Fruit fly (Drosophila melanogaster) whole organism, pupa: ENCODE measurements around the gene CG11655.
A peak's percentile ranks its signal among the peaks of the same experiment; 100 is the strongest.

Experiments used
- CG10348 ChIP-seq: fragments of 200-800 bp; sonication (Bioruptor generic); IDR thresholded peaks from 2 replicates; pipeline ENCODE4 v1.3.6; 2022; ENCODE audit warnings: missing biosample characterization, missing genetic modification characterization
- CG12605 ChIP-seq: fragments of 200-800 bp; sonication (Bioruptor generic); IDR thresholded peaks from 2 replicates; pipeline ENCODE4 v1.3.6; 2022; ENCODE audit warnings: missing biosample characterization, missing genetic modification characterization
- CG13204 ChIP-seq: fragments of 200-800 bp; sonication (Bioruptor generic); optimal IDR thresholded peaks from 2 replicates; lab custom pipeline; 2018; ENCODE audit warnings: missing biosample characterization, mild to moderate bottlenecking, missing genetic modification characterization, moderate library complexity
- CG14655 ChIP-seq: fragments of 200-800 bp; sonication (Bioruptor generic); optimal IDR thresholded peaks from 3 replicates; lab custom pipeline; 2017; ENCODE audit warnings: mild to moderate bottlenecking, missing biosample characterization, missing genetic modification reagents, missing genetic modification characterization
- CG15710 ChIP-seq: fragments of 200-800 bp; sonication (Bioruptor generic); optimal IDR thresholded peaks from 2 replicates; lab custom pipeline; 2018; ENCODE audit warnings: missing biosample characterization, mild to moderate bottlenecking, missing genetic modification characterization, moderate library complexity
- CG17806 ChIP-seq: fragments of 200-800 bp; sonication (Bioruptor generic); optimal IDR thresholded peaks from 2 replicates; lab custom pipeline; 2018; ENCODE audit warnings: missing biosample characterization, mild to moderate bottlenecking, missing genetic modification characterization, moderate library complexity
- CG32121 ChIP-seq: fragments of 200-800 bp; sonication (Bioruptor generic); IDR thresholded peaks from 2 replicates; pipeline ENCODE4 v1.3.6; 2022; ENCODE audit warnings: missing biosample characterization, missing genetic modification characterization
- CG34367 ChIP-seq: fragments of 200-800 bp; sonication (Bioruptor generic); optimal IDR thresholded peaks from 2 replicates; lab custom pipeline; 2018; ENCODE audit warnings: missing biosample characterization, mild to moderate bottlenecking, missing genetic modification characterization
- CG4496 ChIP-seq: fragments of 200-800 bp; sonication (Bioruptor generic); IDR thresholded peaks from 3 replicates; pipeline ENCODE4 v1.3.6; 2022; ENCODE audit warnings: missing biosample characterization, missing genetic modification characterization
- CG8159 ChIP-seq: fragments of 200-800 bp; sonication (Bioruptor generic); optimal IDR thresholded peaks from 3 replicates; lab custom pipeline; 2018; ENCODE audit warnings: missing biosample characterization, mild to moderate bottlenecking, missing genetic modification characterization, moderate library complexity
- CG8301 ChIP-seq: fragments of 200-800 bp; sonication (Bioruptor generic); optimal IDR thresholded peaks from 2 replicates; lab custom pipeline; 2018; ENCODE audit warnings: missing biosample characterization, mild to moderate bottlenecking, missing genetic modification characterization
- CG9948 ChIP-seq: fragments of 200-800 bp; sonication (Bioruptor generic); optimal IDR thresholded peaks from 2 replicates; lab custom pipeline; 2018; ENCODE audit warnings: missing biosample characterization, mild to moderate bottlenecking, missing genetic modification characterization, moderate library complexity
- D1 ChIP-seq: fragments of 200-800 bp; sonication (Bioruptor generic); optimal IDR thresholded peaks from 2 replicates; lab custom pipeline; 2018; ENCODE audit warnings: missing biosample characterization, mild to moderate bottlenecking, missing genetic modification characterization, moderate library complexity
- EcR ChIP-seq: fragments of 200-800 bp; sonication (Bioruptor generic); optimal IDR thresholded peaks from 3 replicates; lab custom pipeline; 2019; ENCODE audit warnings: missing biosample characterization, missing genetic modification characterization, mild to moderate bottlenecking, moderate library complexity, missing genetic modification reagents
- Ets98B ChIP-seq: fragments of 200-800 bp; sonication (Bioruptor generic); IDR thresholded peaks from 2 replicates; pipeline ENCODE4 v1.3.6; 2022; ENCODE audit warnings: missing biosample characterization, missing genetic modification characterization
- Pif1A ChIP-seq: fragments of 200-800 bp; sonication (Bioruptor generic); optimal IDR thresholded peaks from 3 replicates; lab custom pipeline; 2016; ENCODE audit warnings: missing biosample characterization, missing genetic modification characterization
- Pif1B ChIP-seq: fragments of 200-800 bp; sonication (Bioruptor generic); optimal IDR thresholded peaks from 3 replicates; lab custom pipeline; 2016; ENCODE audit warnings: missing biosample characterization, missing genetic modification characterization
- Snoo ChIP-seq: fragments of 200-800 bp; sonication (Bioruptor generic); optimal IDR thresholded peaks from 3 replicates; lab custom pipeline; 2017; ENCODE audit warnings: missing biosample characterization, mild to moderate bottlenecking, missing genetic modification characterization, inconsistent platforms
- fd96Ca ChIP-seq: fragments of 200-800 bp; sonication (Bioruptor generic); IDR thresholded peaks from 3 replicates; pipeline ENCODE4 v1.3.6; 2022; ENCODE audit warnings: missing biosample characterization, missing genetic modification characterization
- gl ChIP-seq: fragments of 200-800 bp; sonication (Bioruptor generic); optimal IDR thresholded peaks from 2 replicates; lab custom pipeline; 2018; ENCODE audit warnings: missing biosample characterization, mild to moderate bottlenecking, missing genetic modification characterization
- rn ChIP-seq: fragments of 200-800 bp; sonication (Bioruptor generic); IDR thresholded peaks from 2 replicates; pipeline ENCODE4 v1.3.6; 2022; ENCODE audit warnings: missing biosample characterization, missing genetic modification characterization

The CG11655 gene

DNA sequence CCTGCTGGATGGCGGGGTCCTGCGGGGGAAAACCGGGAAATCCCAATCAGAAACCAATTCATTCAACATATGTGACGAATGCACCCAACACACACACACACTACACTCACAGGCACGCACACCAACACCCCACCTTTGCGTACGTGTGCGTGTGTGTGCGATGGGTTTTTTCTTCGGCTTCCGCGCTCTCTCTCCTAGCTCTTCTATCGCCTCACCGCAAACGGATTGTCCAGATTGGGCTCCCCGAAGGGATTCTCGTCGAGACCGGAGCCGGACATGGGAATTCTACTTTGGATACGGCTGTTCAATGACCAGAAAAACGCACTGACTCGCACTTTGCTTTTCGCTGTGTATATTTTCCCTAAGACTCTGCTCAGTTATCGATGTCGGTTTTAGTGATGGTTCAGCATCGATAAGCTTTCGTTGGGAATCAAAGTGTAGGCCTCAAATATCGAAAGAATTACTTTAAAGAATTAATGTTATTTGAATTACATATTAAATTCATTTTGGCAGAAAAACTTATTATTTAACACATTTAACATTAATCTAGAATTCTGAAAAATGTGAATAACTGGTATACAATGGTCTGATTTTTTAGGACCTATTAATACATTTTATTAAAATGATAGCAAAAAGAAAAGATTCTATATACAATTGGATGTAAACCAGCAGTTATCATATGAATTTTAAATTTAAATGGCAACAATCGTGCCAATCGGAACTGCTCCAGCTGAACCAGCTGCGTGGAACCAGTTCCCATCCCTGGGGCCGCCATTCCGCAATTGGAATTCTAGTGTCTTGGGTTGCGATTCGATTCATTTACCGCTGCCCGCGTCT is 3.6 kb upstream of the CG11655 start, which contains the start of the genes Scamp and Ahcy:
Scamp (minus strand) TSS at position 394 of the 837 bp plus-strand sequence.
Ahcy (plus strand) TSS at position 772 of the 837 bp plus-strand sequence.
- TF ChIP-seq CG15710 (tag; lab: Kevin White, UChicago) (no peak), CG8159 (tag; lab: Kevin White, UChicago) (no peak), CG17806 (tag; lab: Kevin White, UChicago) (no peak), D1 (no peak), CG13204 (GFP tag; lab: Kevin White, UChicago) (no peak), EcR (GFP tag; lab: Kevin White, UChicago) (no peak), fd96Ca (GFP tag; lab: Robert Waterston, UW) (no peak), CG14655 (no peak), CG32121 (GFP tag; lab: Robert Waterston, UW) (no peak), gl (tag; lab: Kevin White, UChicago) (no peak), Snoo (tag; lab: Kevin White, UChicago) (no peak), CG12605 (GFP tag; lab: Robert Waterston, UW) (no peak)

DNA sequence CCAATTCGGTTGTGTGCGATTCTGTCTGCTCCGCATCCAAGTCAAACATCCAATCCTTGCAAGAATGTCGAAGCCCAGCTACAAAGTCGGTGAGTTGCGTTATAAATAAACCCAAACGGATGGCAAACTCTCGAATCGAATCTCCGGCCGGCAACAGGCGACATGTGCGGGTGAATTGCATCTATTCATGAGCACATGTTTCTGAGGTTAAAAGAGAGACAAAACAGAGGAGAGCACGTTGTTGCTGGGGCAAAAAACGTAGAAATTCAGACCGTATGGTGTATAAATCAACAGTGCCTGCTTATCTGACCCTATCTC is 3.0 kb upstream of the CG11655 start:
- TF ChIP-seq Pif1B (GFP tag; lab: Kevin White, UChicago) (no peak), fd96Ca (GFP tag; lab: Robert Waterston, UW) (no peak), Snoo (tag; lab: Kevin White, UChicago) (no peak)

DNA sequence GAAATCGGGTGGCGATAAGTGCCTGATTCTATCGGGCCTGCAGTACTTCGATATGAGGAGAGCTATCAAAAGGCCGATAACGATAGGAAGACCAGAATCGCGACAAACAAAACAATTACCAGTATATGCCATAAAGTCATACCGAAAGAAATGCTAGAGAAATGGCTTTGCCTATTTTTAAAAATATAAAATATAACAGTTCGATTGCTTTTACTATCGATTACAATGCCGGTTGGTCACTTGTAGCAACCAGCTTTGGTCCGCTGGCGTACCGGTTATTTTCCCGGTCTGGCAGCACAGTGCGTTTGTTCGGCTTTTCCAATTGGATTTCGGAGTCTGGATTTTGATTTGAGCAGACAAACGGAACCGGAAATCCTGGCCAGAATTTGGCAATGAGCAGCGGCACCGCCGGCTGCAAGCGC is 9.2 kb downstream of the CG11655 start, which contains the start of the genes shtd, CG6294 and CG6299:
shtd (minus strand) TSS at position 6 of the 422 bp plus-strand sequence.
CG6294 (plus strand) TSS at position 287 of the 422 bp plus-strand sequence.
CG6299 (plus strand) TSS at position 287 of the 422 bp plus-strand sequence.
- TF ChIP-seq Pif1A (GFP tag; lab: Kevin White, UChicago) (no peak), CG32121 (GFP tag; lab: Robert Waterston, UW) (no peak), gl (tag; lab: Kevin White, UChicago) (no peak), CG12605 (GFP tag; lab: Robert Waterston, UW) (no peak), D1 (no peak), Pif1B (GFP tag; lab: Kevin White, UChicago) (no peak)

DNA sequence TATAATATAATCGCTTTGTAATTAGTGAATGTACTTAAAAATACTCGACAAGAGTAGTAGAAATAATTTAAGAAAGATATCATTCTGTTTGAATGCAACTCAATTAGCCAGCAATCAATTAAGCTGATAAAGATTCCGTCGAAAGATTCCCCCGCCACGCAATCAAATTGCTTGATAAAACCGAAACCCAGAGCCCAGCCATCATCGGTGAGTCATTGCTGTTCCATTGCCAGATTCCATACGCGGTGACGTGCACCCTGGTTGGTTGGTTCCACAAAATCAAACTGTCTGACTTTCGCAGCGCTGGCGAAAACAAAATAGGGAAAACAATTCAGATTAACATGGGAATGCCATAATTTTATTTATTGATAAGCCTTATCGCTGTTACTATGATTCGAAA is 11.3 kb downstream of the CG11655 start:
- TF ChIP-seq CG8159 (tag; lab: Kevin White, UChicago), result no peak

DNA sequence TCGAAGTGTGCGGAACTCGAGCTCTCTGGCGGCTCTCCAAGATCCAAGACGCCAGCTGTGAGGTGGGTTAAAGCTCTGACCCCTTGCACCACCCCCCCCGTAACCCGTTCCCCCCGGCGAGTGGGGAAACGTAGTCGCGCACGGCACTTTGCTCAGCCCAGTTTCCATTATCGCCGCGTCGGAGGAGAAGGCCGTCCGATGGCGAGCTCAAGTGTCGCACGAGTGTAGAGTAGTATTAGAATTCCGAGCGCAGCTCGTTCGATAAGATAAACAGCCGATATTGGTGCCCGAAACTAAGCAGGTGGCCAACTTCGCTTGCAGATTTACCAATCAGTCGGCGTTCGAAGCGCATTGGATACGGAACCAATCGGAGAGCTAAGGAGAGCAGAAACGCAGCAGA is 12.1 kb downstream of the CG11655 start:
- TF ChIP-seq CG4496, result peak; percentile 93
- no peak for TF ChIP-seq CG8301
- TF ChIP-seq EcR (GFP tag; lab: Kevin White, UChicago), result peak; percentile 70
- no peak for TF ChIP-seq CG34367 (tag; lab: Kevin White, UChicago)
- no peak for TF ChIP-seq CG8159 (tag; lab: Kevin White, UChicago)
- TF ChIP-seq CG32121 (GFP tag; lab: Robert Waterston, UW), result 0 out of 2 replicates have a peak, but pooled peaks have one; percentile 30
- no peak for TF ChIP-seq CG17806 (tag; lab: Kevin White, UChicago)
- no peak; the same call in 1 of the 2 replicates for TF ChIP-seq Ets98B
- 0 out of 3 replicates have a peak, but pooled peaks have one; percentile 43 for TF ChIP-seq fd96Ca (GFP tag; lab: Robert Waterston, UW)
- no peak for TF ChIP-seq CG15710 (tag; lab: Kevin White, UChicago)
- no peak for TF ChIP-seq Pif1A (GFP tag; lab: Kevin White, UChicago)
- no peak for TF ChIP-seq D1
- no peak for TF ChIP-seq CG9948 (tag; lab: Kevin White, UChicago)
- TF ChIP-seq CG12605 (GFP tag; lab: Robert Waterston, UW), result no peak
- no peak for TF ChIP-seq Pif1B (GFP tag; lab: Kevin White, UChicago)
- TF ChIP-seq gl (tag; lab: Kevin White, UChicago), result no peak
- no peak for TF ChIP-seq rn
- no peak for TF ChIP-seq CG10348 (GFP tag; lab: Robert Waterston, UW)
- TF ChIP-seq CG13204 (GFP tag; lab: Kevin White, UChicago), result no peak

DNA sequence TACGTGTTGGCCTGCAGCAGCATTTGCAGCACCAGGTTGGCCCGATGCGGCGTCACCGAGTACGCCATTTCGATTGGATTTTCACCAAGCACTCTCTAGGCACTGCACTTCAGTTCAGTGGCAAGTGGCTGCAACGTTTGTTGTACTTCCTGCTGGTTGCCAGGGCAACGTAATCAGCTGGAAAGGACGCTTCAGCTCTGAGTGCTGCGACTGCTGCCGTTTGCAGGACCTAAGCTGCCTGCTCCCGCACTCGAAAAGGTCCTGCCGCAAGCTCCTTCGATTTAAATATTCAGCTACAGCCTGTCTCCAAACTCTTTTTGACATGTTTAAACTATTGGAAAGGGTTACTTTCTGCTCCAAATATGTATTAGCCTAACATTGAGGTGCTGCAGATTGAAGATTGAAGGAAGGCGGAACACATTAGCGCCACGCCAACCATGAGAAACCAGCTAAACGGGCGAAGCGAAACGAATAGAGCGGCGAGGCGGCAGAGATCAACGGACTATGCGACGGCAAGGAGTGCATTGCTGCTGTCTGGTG is 14.2 kb downstream of the CG11655 start, which contains the start of the genes CG15642 and CG15641:
CG15642 (minus strand) TSS at position 356 of the 540 bp plus-strand sequence.
CG15641 (plus strand) TSS at position 490 of the 540 bp plus-strand sequence.
- TF ChIP-seq CG17806 (tag; lab: Kevin White, UChicago), result no peak
- TF ChIP-seq CG14655, result no peak
- no peak for TF ChIP-seq CG34367 (tag; lab: Kevin White, UChicago)
- TF ChIP-seq CG15710 (tag; lab: Kevin White, UChicago), result no peak
- no peak for TF ChIP-seq D1
- no peak for TF ChIP-seq fd96Ca (GFP tag; lab: Robert Waterston, UW)
